Worm (Caenorhabditis elegans): ENCODE measurements around the gene cTel54X.2.

DNA sequence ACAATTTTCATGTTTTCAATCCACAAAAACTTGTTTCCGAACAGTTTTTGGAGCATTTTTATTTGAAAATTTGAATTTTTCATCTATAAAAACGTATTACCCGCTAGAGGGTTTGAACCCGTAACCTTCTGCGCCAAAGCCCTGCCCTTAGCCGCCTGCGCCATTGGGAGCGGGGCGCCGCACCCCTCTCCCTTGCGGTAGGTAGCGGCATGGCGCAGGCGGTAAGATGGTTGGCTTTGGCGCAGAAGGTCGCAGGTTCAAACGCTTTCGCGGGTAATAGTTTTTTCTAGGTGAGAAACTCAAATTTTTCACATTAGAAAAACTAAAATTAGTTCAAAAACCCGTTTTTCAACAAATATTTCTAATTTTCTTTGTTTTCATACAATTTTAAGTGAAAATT lies 48.5 kb downstream of the cTel54X.2 start:
- TF ChIP-seq lin-13 (tag; optimal IDR thresholded peaks at IDR 0.05) (no peak), elt-1 (tag; optimal IDR thresholded peaks at IDR 0.05; ENCODE audit: borderline replicate concordance, insufficient read depth) (no peak), unc-39 (tag; optimal IDR thresholded peaks at IDR 0.05) (no peak), ceh-83 (GFP tag; optimal IDR thresholded peaks at IDR 0.05) (no peak), sptf-1 (tag; optimal IDR thresholded peaks at IDR 0.05) (no peak), elt-3 (tag; optimal IDR thresholded peaks at IDR 0.05) (no peak)
